Worm (Caenorhabditis elegans): Measurements from ENCODE around the gene srh-122.

DNA sequence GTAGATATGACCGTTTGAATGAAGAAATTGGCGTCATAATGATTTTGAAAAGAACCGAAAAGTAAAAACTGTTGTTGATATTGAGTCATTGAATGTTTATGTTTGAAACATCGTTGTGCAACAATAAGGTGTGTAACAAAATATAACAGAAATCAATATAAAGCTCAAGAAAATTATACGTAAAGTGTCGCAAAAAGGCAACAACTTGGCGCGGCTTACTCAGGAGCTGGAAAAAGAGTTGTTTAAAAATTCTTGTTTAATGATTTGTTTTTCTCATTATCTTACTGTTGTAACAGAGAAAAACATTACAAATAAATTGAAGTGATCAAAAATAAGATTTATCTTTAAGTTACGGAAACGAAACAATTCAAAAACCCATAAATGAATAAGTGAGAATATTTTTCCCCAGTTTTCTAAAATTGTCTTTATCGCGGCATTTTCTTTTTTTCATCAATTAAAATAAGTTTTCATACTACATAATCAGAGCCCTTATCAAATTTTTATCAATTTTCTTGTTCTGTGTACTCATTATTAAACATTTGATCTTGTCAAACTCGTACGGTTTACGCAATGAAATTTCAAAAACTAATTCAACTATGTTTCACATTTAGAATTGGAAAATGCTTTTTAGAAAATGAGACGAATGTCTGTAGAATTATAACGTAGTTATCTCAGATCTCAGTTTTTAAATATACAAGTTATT lies 49.9 kb downstream of the srh-122 start, which contains the start of gene ZK1037.6:
- TF ChIP-seq Y75B8A.6 (GFP tag; IDR thresholded peaks at IDR 0.05) = no peak
- TF ChIP-seq fkh-10 (GFP tag; optimal IDR thresholded peaks at IDR 0.05) = no peak
- TF ChIP-seq jun-1 (tag; optimal IDR thresholded peaks at IDR 0.05) = no peak
- no peak for TF ChIP-seq ZK546.5 (tag; optimal IDR thresholded peaks at IDR 0.05)
- no peak for TF ChIP-seq ces-1 (GFP tag; optimal IDR thresholded peaks at IDR 0.05)
- TF ChIP-seq zag-1 (tag; optimal IDR thresholded peaks at IDR 0.05) = no peak

All from whole organism, L4 larva.